Worm (Caenorhabditis elegans) whole organism, L2 larva: ENCODE results near the gene srw-19.
"Not testable (repeated sequence)": the region's sequence is repeated elsewhere in the genome, so short reads cannot be mapped to it uniquely, and the experiment has no call there.

Experiments used
- C34F6.9 ChIP-seq: fragments of 150-350 bp; optimal IDR thresholded peaks from 2 replicates; lab custom pipeline; 2014; ENCODE audit warnings: missing biosample characterization, missing genetic modification characterization
- R02D3.7 ChIP-seq: fragments of 150-350 bp; optimal IDR thresholded peaks from 2 replicates; lab custom pipeline; 2014; ENCODE audit warnings: missing biosample characterization, missing genetic modification characterization
- Y55F3AM.14 ChIP-seq: fragments of 200-800 bp; sonication (Bioruptor generic); optimal IDR thresholded peaks from 2 replicates; lab custom pipeline; 2018; ENCODE audit warnings: mild to moderate bottlenecking, missing genetic modification characterization, missing compliant biosample characterization
- ZK546.5 ChIP-seq: sonication (generic microtip); optimal IDR thresholded peaks from 2 replicates; lab custom pipeline; 2017; ENCODE audit warnings: missing biosample characterization, missing genetic modification characterization
- ama-1 ChIP-seq: fragments of 150-350 bp; optimal IDR thresholded peaks from 2 replicates; lab custom pipeline; 2018; ENCODE audit warnings: inconsistent platforms
- blmp-1 ChIP-seq: sonication (generic microtip); optimal IDR thresholded peaks from 2 replicates; lab custom pipeline; 2017; ENCODE audit warnings: missing genetic modification characterization, mild to moderate bottlenecking, missing compliant biosample characterization, antibody characterized with exemption, moderate library complexity; ENCODE audit not compliant: insufficient read depth
- ceh-82 ChIP-seq: fragments of 150-350 bp; optimal IDR thresholded peaks from 2 replicates; lab custom pipeline; 2014; ENCODE audit warnings: missing biosample characterization, missing genetic modification characterization
- crh-2 ChIP-seq: sonication (generic microtip); optimal IDR thresholded peaks from 2 replicates; lab custom pipeline; 2017; ENCODE audit warnings: missing biosample characterization, missing genetic modification characterization
- egl-27 ChIP-seq: sonication (generic microtip); optimal IDR thresholded peaks from 3 replicates; lab custom pipeline; 2017; ENCODE audit warnings: missing biosample characterization, missing genetic modification reagents, missing genetic modification characterization
- elt-3 ChIP-seq: sonication (generic microtip); optimal IDR thresholded peaks from 2 replicates; lab custom pipeline; 2017; ENCODE audit warnings: missing biosample characterization, missing genetic modification characterization
- fos-1 ChIP-seq: fragments of 150-350 bp; optimal IDR thresholded peaks from 2 replicates; lab custom pipeline; 2014; ENCODE audit warnings: missing biosample characterization, missing genetic modification characterization
- gmeb-1 ChIP-seq: fragments of 150-350 bp; optimal IDR thresholded peaks from 2 replicates; lab custom pipeline; 2014; ENCODE audit warnings: missing biosample characterization, missing genetic modification characterization
- lin-11 ChIP-seq: fragments of 150-350 bp; sonication (generic microtip); optimal IDR thresholded peaks from 2 replicates; lab custom pipeline; 2014; ENCODE audit warnings: missing biosample characterization, missing genetic modification characterization, inconsistent platforms, mixed read lengths
- lin-13 ChIP-seq: fragments of 150-350 bp; optimal IDR thresholded peaks from 2 replicates; lab custom pipeline; 2014; ENCODE audit warnings: missing biosample characterization, missing genetic modification reagents, missing genetic modification characterization
- lin-39 ChIP-seq: fragments of 150-350 bp; optimal IDR thresholded peaks from 2 replicates; lab custom pipeline; 2014; ENCODE audit warnings: missing biosample characterization, missing genetic modification reagents, missing genetic modification characterization
- lsy-2 ChIP-seq, 2 experiments: fragments of 150-350 bp in 1 of 2; sonication (generic microtip) in 1 of 2; optimal IDR thresholded peaks; 2 replicates each; lab custom pipeline; 2014 to 2017; ENCODE audit warnings: missing biosample characterization in 2 of 2, missing genetic modification characterization in 2 of 2
- mbf-1 ChIP-seq: sonication (generic microtip); optimal IDR thresholded peaks from 2 replicates; lab custom pipeline; 2017; ENCODE audit warnings: missing biosample characterization, missing genetic modification characterization
- mdl-1 ChIP-seq, 2 experiments: fragments of 150-350 bp in 1 of 2; sonication (generic microtip) in 1 of 2; optimal IDR thresholded peaks; 2 replicates each; lab custom pipeline; 2017; ENCODE audit warnings: missing biosample characterization in 2 of 2, missing genetic modification characterization in 2 of 2
- nhr-10 ChIP-seq: sonication (generic microtip); optimal IDR thresholded peaks from 2 replicates; lab custom pipeline; 2017; ENCODE audit warnings: missing biosample characterization, missing genetic modification characterization
- nhr-11 ChIP-seq: fragments of 150-350 bp; optimal IDR thresholded peaks from 2 replicates; lab custom pipeline; 2014; ENCODE audit warnings: missing biosample characterization, missing genetic modification characterization
- nhr-12 ChIP-seq: fragments of 150-350 bp; optimal IDR thresholded peaks from 2 replicates; lab custom pipeline; 2014; ENCODE audit warnings: missing biosample characterization, missing genetic modification characterization
- nhr-23 ChIP-seq: fragments of 150-350 bp; optimal IDR thresholded peaks from 2 replicates; lab custom pipeline; 2014; ENCODE audit warnings: missing biosample characterization, missing genetic modification reagents, missing genetic modification characterization
- nhr-25 ChIP-seq: fragments of 150-350 bp; sonication (generic microtip); optimal IDR thresholded peaks from 3 replicates; lab custom pipeline; 2014; ENCODE audit warnings: missing biosample characterization, missing genetic modification characterization
- nhr-6 ChIP-seq: fragments of 150-350 bp; optimal IDR thresholded peaks from 2 replicates; lab custom pipeline; 2014; ENCODE audit warnings: missing biosample characterization, missing genetic modification characterization
- nhr-77 ChIP-seq: fragments of 150-350 bp; optimal IDR thresholded peaks from 2 replicates; lab custom pipeline; 2014; ENCODE audit warnings: missing biosample characterization, missing genetic modification characterization
- peb-1 ChIP-seq: fragments of 150-350 bp; optimal IDR thresholded peaks from 2 replicates; lab custom pipeline; 2014; ENCODE audit warnings: missing biosample characterization, missing genetic modification characterization
- sem-4 ChIP-seq: fragments of 150-350 bp; optimal IDR thresholded peaks from 2 replicates; lab custom pipeline; 2014; ENCODE audit warnings: missing biosample characterization, missing genetic modification reagents, missing genetic modification characterization
- skn-1 ChIP-seq: sonication (generic microtip); optimal IDR thresholded peaks from 2 replicates; lab custom pipeline; 2017; ENCODE audit warnings: missing biosample characterization, missing genetic modification characterization
- sma-3 ChIP-seq: sonication (generic microtip); optimal IDR thresholded peaks from 2 replicates; lab custom pipeline; 2016; ENCODE audit warnings: missing genetic modification reagents, missing genetic modification characterization, missing compliant biosample characterization
- sma-9 ChIP-seq, 2 experiments: fragments of 150-350 bp in 1 of 2; sonication (generic microtip) in 1 of 2; optimal IDR thresholded peaks; 2 replicates each; lab custom pipeline; 2014 to 2016; ENCODE audit warnings: missing genetic modification characterization in 2 of 2, mild to moderate bottlenecking in 1 of 2, missing biosample characterization in 1 of 2, missing compliant biosample characterization in 1 of 2, missing genetic modification reagents in 1 of 2, moderate library complexity in 1 of 2
- snpc-4 ChIP-seq: fragments of 150-350 bp; optimal IDR thresholded peaks from 2 replicates; lab custom pipeline; 2014; ENCODE audit warnings: missing biosample characterization, missing genetic modification characterization
- unc-39 ChIP-seq: fragments of 150-350 bp; optimal IDR thresholded peaks from 2 replicates; lab custom pipeline; 2014; ENCODE audit warnings: missing biosample characterization, missing genetic modification characterization
- unc-62 ChIP-seq: fragments of 150-350 bp; optimal IDR thresholded peaks from 2 replicates; lab custom pipeline; 2014; ENCODE audit warnings: missing biosample characterization, missing genetic modification reagents, missing genetic modification characterization
- zag-1 ChIP-seq: fragments of 150-350 bp; optimal IDR thresholded peaks from 2 replicates; lab custom pipeline; 2014; ENCODE audit warnings: missing biosample characterization, missing genetic modification characterization
- ztf-4 ChIP-seq: fragments of 150-350 bp; optimal IDR thresholded peaks from 2 replicates; lab custom pipeline; 2014; ENCODE audit warnings: missing biosample characterization, missing genetic modification characterization

The srw-19 gene

DNA sequence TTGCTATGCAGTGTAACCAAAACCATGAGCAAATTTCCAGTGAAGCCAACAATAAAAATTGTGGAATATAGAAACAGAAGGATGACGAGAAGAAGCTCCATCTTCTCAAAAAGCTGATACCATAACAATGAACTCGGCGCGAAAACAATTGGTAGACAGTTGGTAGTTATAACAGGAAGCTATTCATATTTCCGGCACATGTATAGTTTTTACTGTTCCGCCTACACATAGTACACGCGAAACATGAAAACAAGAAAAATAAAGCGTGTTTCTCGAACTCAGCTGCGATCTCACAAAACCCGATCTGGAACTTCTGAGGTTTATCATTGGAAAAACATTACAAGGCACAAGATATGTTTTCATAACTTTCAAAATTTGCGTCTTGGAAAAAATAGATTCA lies 22.1 kb downstream of the srw-19 start, which contains the start of gene srsx-37:
TSS of gene srsx-37 (minus strand) at position 101 of the 400 bp plus-strand sequence.
- TF ChIP-seq lin-13 (GFP tag; lab: Kevin White, UChicago) (no peak), ZK546.5 (tag; lab: Kevin White, UChicago) (no peak), fos-1 (tag; lab: Kevin White, UChicago) (no peak), mbf-1 (no peak), nhr-10 (tag; lab: Kevin White, UChicago) (no peak), ztf-4 (no peak), peb-1 (tag; lab: Kevin White, UChicago) (no peak), egl-27 (tag; lab: Kevin White, UChicago) (no peak), nhr-11 (tag; lab: Kevin White, UChicago) (no peak), blmp-1 (tag; lab: Kevin White, UChicago) (no peak), C34F6.9 (no peak), nhr-25 (no peak), Y55F3AM.14 (GFP tag; lab: Kevin White, UChicago) (no peak), lin-11 (tag; lab: Kevin White, UChicago) (no peak), unc-39 (tag; lab: Kevin White, UChicago) (no peak), gmeb-1 (no peak), unc-62 (GFP tag; lab: Kevin White, UChicago) (no peak), mdl-1 (tag; optimal IDR thresholded peaks at IDR 0.05; lab: Kevin White, UChicago) (no peak), skn-1 (tag; lab: Kevin White, UChicago) (no peak)

DNA sequence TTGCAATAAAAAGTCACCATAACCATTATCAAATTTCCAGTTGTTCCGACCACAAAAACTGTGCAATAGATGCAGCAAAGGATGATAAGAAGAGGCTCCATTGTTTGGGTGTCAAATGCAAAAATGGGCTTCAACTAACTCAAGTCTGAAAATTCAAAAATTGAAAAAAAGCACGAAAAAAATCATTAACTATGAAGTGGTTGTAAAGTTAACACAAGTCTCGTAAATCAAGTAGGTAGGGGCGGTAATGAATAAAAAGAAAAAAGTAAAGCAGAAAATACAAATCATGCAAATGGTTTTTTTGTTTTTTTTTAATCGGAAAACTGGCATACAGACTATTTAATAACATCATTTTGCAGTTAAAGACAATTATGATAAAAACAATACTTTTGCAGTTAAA lies 24.5 kb downstream of the srw-19 start, which contains the start of gene srsx-39:
TSS of gene srsx-39 (minus strand) at position 101 of the 400 bp plus-strand sequence.
- not testable (repeated sequence) for TF ChIP-seq Y55F3AM.14 (GFP tag; lab: Kevin White, UChicago); ztf-4; ama-1 (lab: Kevin White, UChicago)

DNA sequence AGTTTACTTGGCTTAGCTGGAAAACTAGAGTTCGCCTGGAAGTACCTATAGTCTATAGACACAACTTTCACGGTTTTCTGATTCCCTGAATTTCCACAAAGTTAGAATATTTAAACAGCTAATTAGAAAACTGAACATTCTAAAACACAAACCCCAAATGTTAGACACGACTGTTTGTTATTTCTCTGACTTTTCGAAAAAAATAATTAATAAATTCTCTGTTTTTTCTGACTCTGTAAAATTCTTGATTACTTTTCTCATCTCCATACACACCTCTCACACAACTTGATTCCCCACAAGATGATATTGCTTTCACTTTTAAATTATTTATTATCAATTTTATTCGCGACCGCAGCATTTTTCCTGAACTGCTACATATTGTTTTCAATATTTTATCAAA lies 27.6 kb downstream of the srw-19 start, which contains the start of gene srbc-75:
TSS of gene srbc-75 (plus strand) at position 301 of the 400 bp plus-strand sequence.
- TF ChIP-seq ama-1 (lab: Kevin White, UChicago) (no peak), lin-13 (GFP tag; lab: Kevin White, UChicago) (no peak), ceh-82 (no peak), egl-27 (tag; lab: Kevin White, UChicago) (no peak), elt-3 (tag; lab: Kevin White, UChicago) (no peak), mdl-1 (tag; optimal IDR thresholded peaks at IDR 0.05; lab: Kevin White, UChicago) (no peak), nhr-77 (tag; lab: Kevin White, UChicago) (no peak), nhr-12 (tag; lab: Kevin White, UChicago) (no peak), lin-39 (no peak), nhr-11 (tag; lab: Kevin White, UChicago) (no peak), peb-1 (tag; lab: Kevin White, UChicago) (no peak), sma-3 (no peak), nhr-6 (no peak), snpc-4 (tag; lab: Kevin White, UChicago) (no peak), zag-1 (no peak), sma-9 (GFP tag; optimal IDR thresholded peaks at IDR 0.05; lab: Kevin White, UChicago) (no peak), sma-9 (tag; optimal IDR thresholded peaks at IDR 0.05; lab: Kevin White, UChicago) (no peak), ZK546.5 (tag; lab: Kevin White, UChicago) (no peak), R02D3.7 (tag; lab: Kevin White, UChicago) (no peak), lsy-2 (tag; optimal IDR thresholded peaks at IDR 0.05; lab: Kevin White, UChicago) (no peak), nhr-23 (tag; lab: Kevin White, UChicago) (no peak)

DNA sequence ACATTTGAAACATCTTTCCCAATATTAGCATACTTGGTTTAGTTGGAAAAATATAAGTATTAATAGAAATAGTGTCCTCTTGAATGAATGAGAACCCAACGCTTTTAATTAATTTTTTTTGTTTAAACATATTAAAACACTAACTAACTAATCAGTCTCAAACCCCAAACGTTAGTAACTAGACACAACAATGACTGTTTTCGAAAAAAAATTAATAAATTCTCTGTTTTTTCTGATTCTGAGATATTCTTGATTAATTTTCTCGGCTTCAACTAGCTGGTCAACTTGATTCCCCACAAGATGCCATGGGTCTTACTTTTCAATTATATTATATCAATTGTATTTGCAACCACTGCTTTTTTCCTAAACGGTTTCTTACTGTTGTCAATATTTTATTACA lies 29.1 kb downstream of the srw-19 start, which contains the start of gene srbc-76:
TSS of gene srbc-76 (plus strand) at position 301 of the 400 bp plus-strand sequence.
- TF ChIP-seq lsy-2 (tag; optimal IDR thresholded peaks at IDR 0.05; lab: Kevin White, UChicago) (no peak), nhr-10 (tag; lab: Kevin White, UChicago) (no peak), sem-4 (tag; lab: Kevin White, UChicago) (no peak), zag-1 (no peak), mdl-1 (tag; optimal IDR thresholded peaks at IDR 0.05; lab: Kevin White, UChicago) (no peak), nhr-12 (tag; lab: Kevin White, UChicago) (no peak), lin-13 (GFP tag; lab: Kevin White, UChicago) (no peak), snpc-4 (tag; lab: Kevin White, UChicago) (no peak), skn-1 (tag; lab: Kevin White, UChicago) (no peak), crh-2 (no peak), Y55F3AM.14 (GFP tag; lab: Kevin White, UChicago) (no peak), peb-1 (tag; lab: Kevin White, UChicago) (no peak), mbf-1 (no peak)
